Worm (Caenorhabditis elegans) whole organism, L4 larva: ENCODE measurements around the gene fre-1.

Experiments
- egl-27 ChIP-seq: sonication (generic microtip); optimal IDR thresholded peaks from 3 replicates; lab custom pipeline; 2017; ENCODE audit warnings: missing biosample characterization, missing genetic modification reagents, missing genetic modification characterization
- lin-13 ChIP-seq: fragments of 150-350 bp; optimal IDR thresholded peaks from 2 replicates; lab custom pipeline; 2014; ENCODE audit warnings: missing biosample characterization, missing genetic modification reagents, missing genetic modification characterization

- no peak for TF ChIP-seq egl-27
- TF ChIP-seq lin-13 (GFP tag; lab: Kevin White, UChicago), result no peak
Observed at ce11 chrV:20133163-20133562, 45.6 kb upstream of the fre-1 start, which contains the start of gene ssu-1.
